Worm (Caenorhabditis elegans): ENCODE results near the gene C03G6.6.
A peak's percentile ranks its signal among the peaks of the same experiment; 100 is the strongest.

C03G6.6 gene

ce11 chrV:7353602-7354001 lies 3.6 kb upstream of the C03G6.6 start:
- TF ChIP-seq blmp-1 (tag; optimal IDR thresholded peaks at IDR 0.05; ENCODE audit: insufficient read depth) (no peak), lin-13 (GFP tag; optimal IDR thresholded peaks at IDR 0.05) (no peak), ZK546.5 (tag; optimal IDR thresholded peaks at IDR 0.05) (no peak), unc-62 (GFP tag; optimal IDR thresholded peaks at IDR 0.05) (no peak), lin-39 (tag; optimal IDR thresholded peaks at IDR 0.05) (no peak), crh-2 (tag; optimal IDR thresholded peaks at IDR 0.05) (no peak), mbf-1 (tag; optimal IDR thresholded peaks at IDR 0.05) (no peak), nhr-12 (tag; optimal IDR thresholded peaks at IDR 0.05) (no peak), sem-4 (tag; optimal IDR thresholded peaks at IDR 0.05) (no peak), unc-39 (tag; optimal IDR thresholded peaks at IDR 0.05) (no peak), skn-1 (tag; optimal IDR thresholded peaks at IDR 0.05) (no peak), nhr-6 (tag; optimal IDR thresholded peaks at IDR 0.05) (no peak), nhr-10 (tag; optimal IDR thresholded peaks at IDR 0.05) (no peak), zag-1 (tag; optimal IDR thresholded peaks at IDR 0.05) (no peak), ceh-16 (tag; optimal IDR thresholded peaks at IDR 0.05) (no peak), ztf-11 (tag; optimal IDR thresholded peaks at IDR 0.05) (no peak), unc-55 (GFP tag; optimal IDR thresholded peaks at IDR 0.05) (no peak)

- no peak for TF ChIP-seq nhr-10 (tag; optimal IDR thresholded peaks at IDR 0.05)
These were observed 1.8 kb upstream of the C03G6.6 start, which contains the start of gene tag-293 for ce11 chrV:7355464-7355863. Gene tag-293, minus strand, starts transcription at chrV:7355564.

- TF ChIP-seq nhr-237 (tag; optimal IDR thresholded peaks at IDR 0.05) (no peak), nhr-23 (tag; optimal IDR thresholded peaks at IDR 0.05) (no peak), nhr-77 (tag; optimal IDR thresholded peaks at IDR 0.05) (no peak), nhr-11 (tag; optimal IDR thresholded peaks at IDR 0.05) (no peak), lin-39 (tag; optimal IDR thresholded peaks at IDR 0.05) (no peak), crh-2 (tag; optimal IDR thresholded peaks at IDR 0.05) (no peak), lin-13 (GFP tag; optimal IDR thresholded peaks at IDR 0.05) (no peak), unc-55 (GFP tag; optimal IDR thresholded peaks at IDR 0.05) (no peak), elt-1 (tag; optimal IDR thresholded peaks at IDR 0.05) (no peak), nhr-21 (tag; optimal IDR thresholded peaks at IDR 0.05) (no peak), blmp-1 (tag; optimal IDR thresholded peaks at IDR 0.05; ENCODE audit: insufficient read depth) (no peak), unc-39 (tag; optimal IDR thresholded peaks at IDR 0.05) (no peak), ztf-11 (tag; optimal IDR thresholded peaks at IDR 0.05) (no peak), C34F6.9 (tag; optimal IDR thresholded peaks at IDR 0.05) (no peak)
These were observed 548 bp upstream of the C03G6.6 start, which contains the start of gene C03G6.21 for ce11 chrV:7356684-7357083. Gene C03G6.21, minus strand, starts transcription at chrV:7356784.

- TF ChIP-seq lin-39 (tag; optimal IDR thresholded peaks at IDR 0.05) (no peak), ztf-4 (tag; optimal IDR thresholded peaks at IDR 0.05) (no peak), R02D3.7 (tag; optimal IDR thresholded peaks at IDR 0.05) (no peak)
These were observed 4.4 kb downstream of the C03G6.6 start, which contains the start of gene cyp-35A1 for ce11 chrV:7361673-7362072. Gene cyp-35A1, minus strand, starts transcription at chrV:7361773.

ce11 chrV:7364059-7364458 lies 6.8 kb downstream of the C03G6.6 start, which contains the start of gene cyp-35A2:
Gene cyp-35A2, minus strand, starts transcription at chrV:7364182.
- TF ChIP-seq ceh-82 (tag; optimal IDR thresholded peaks at IDR 0.05) (no peak), fos-1 (tag; optimal IDR thresholded peaks at IDR 0.05) (peak; percentile 67), gmeb-1 (tag; optimal IDR thresholded peaks at IDR 0.05) (peak; percentile 27)

- TF ChIP-seq ceh-82 (tag; optimal IDR thresholded peaks at IDR 0.05): no peak
These were observed 7.7 kb downstream of the C03G6.6 start, which contains the start of gene exc-13 for ce11 chrV:7364951-7365350. Gene exc-13, plus strand, starts transcription at chrV:7365251.

ce11 chrV:7369578-7369977 lies 12.3 kb downstream of the C03G6.6 start, which contains the start of gene srj-14:
Gene srj-14, plus strand, starts transcription at chrV:7369708.
- TF ChIP-seq mdl-1 (tag; optimal IDR thresholded peaks at IDR 0.05) (no peak), lin-13 (GFP tag; optimal IDR thresholded peaks at IDR 0.05) (no peak), nhr-12 (tag; optimal IDR thresholded peaks at IDR 0.05) (no peak), ZK546.5 (tag; optimal IDR thresholded peaks at IDR 0.05) (no peak), R02D3.7 (tag; optimal IDR thresholded peaks at IDR 0.05) (no peak), nhr-11 (tag; optimal IDR thresholded peaks at IDR 0.05) (no peak), peb-1 (tag; optimal IDR thresholded peaks at IDR 0.05) (no peak), mbf-1 (tag; optimal IDR thresholded peaks at IDR 0.05) (no peak), egl-27 (tag; optimal IDR thresholded peaks at IDR 0.05) (no peak), alr-1 (tag; optimal IDR thresholded peaks at IDR 0.05) (no peak), unc-39 (tag; optimal IDR thresholded peaks at IDR 0.05) (no peak), fos-1 (tag; optimal IDR thresholded peaks at IDR 0.05) (no peak), nhr-23 (tag; optimal IDR thresholded peaks at IDR 0.05) (no peak), crh-2 (tag; optimal IDR thresholded peaks at IDR 0.05) (no peak), ztf-1 (GFP tag; conservative IDR thresholded peaks at IDR 0.05) (no peak), snpc-4 (tag; optimal IDR thresholded peaks at IDR 0.05) (no peak)

Measured in whole organism, L2 larva.